Worm (Caenorhabditis elegans) whole organism, L1 larva: ENCODE measurements around the gene cyp-25A1.

Experiments used
- fkh-4 ChIP-seq: sonication (generic microtip); optimal IDR thresholded peaks from 2 replicates; lab custom pipeline; 2016; ENCODE audit warnings: missing compliant biosample characterization, missing genetic modification characterization, borderline replicate concordance
- fkh-8 ChIP-seq: sonication (generic microtip); optimal IDR thresholded peaks from 2 replicates; lab custom pipeline; 2016; ENCODE audit warnings: mild to moderate bottlenecking, missing genetic modification characterization, missing compliant biosample characterization
- hlh-4 ChIP-seq: sonication (generic microtip); optimal IDR thresholded peaks from 2 replicates; lab custom pipeline; 2016; ENCODE audit warnings: mild to moderate bottlenecking, missing genetic modification characterization, missing compliant biosample characterization
- nhr-12 ChIP-seq: sonication (generic microtip); optimal IDR thresholded peaks from 2 replicates; lab custom pipeline; 2017; ENCODE audit warnings: missing biosample characterization, missing genetic modification characterization
- nhr-90 ChIP-seq: sonication (generic microtip); optimal IDR thresholded peaks from 2 replicates; lab custom pipeline; 2016; ENCODE audit warnings: mild to moderate bottlenecking, missing genetic modification characterization, missing compliant biosample characterization; ENCODE audit not compliant: poor library complexity
- snpc-4 ChIP-seq: fragments of 150-350 bp; optimal IDR thresholded peaks from 2 replicates; lab custom pipeline; 2014; ENCODE audit warnings: missing biosample characterization, missing genetic modification characterization
- unc-62 ChIP-seq: fragments of 150-350 bp; optimal IDR thresholded peaks from 2 replicates; lab custom pipeline; 2014; ENCODE audit warnings: missing biosample characterization, missing genetic modification reagents, missing genetic modification characterization

DNA sequence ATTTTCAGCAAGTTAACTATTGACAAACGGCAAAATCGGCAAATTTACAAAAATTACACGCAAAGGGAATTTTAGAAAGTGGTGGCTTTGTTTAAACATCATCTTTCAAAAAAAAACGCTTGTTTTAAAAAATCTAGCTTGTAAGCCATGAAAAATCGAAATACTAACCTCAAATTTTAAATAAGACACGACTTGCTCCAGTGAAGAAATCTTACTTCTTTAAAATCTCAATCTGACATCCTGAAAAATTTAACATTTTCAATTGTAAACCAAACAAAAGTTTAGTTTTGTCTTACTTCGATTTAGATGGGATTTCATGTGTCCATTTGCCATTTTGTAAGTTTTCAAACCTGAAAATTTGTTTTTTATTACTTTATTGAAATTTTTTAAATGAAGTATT lies 593 bp upstream of the cyp-25A1 start:
- no peak for TF ChIP-seq hlh-4
- TF ChIP-seq unc-62 (GFP tag; lab: Kevin White, UChicago): no peak
- TF ChIP-seq nhr-90 (tag; lab: Kevin White, UChicago): no peak
- no peak for TF ChIP-seq fkh-8
- TF ChIP-seq fkh-4 (tag; lab: Kevin White, UChicago): no peak
- no peak for TF ChIP-seq nhr-12
- TF ChIP-seq snpc-4: no peak
